Worm (Caenorhabditis elegans) whole organism, mixed stage, embryonic: Measurements from ENCODE around the gene oops-1.
A peak's percentile ranks its signal among the peaks of the same experiment; 100 is the strongest.

Source experiments
- lsy-2 ChIP-seq: fragments of 150-350 bp; optimal IDR thresholded peaks from 2 replicates; lab custom pipeline; 2014; ENCODE audit warnings: missing biosample characterization, missing genetic modification characterization
- nhr-2 ChIP-seq: fragments of 150-350 bp; optimal IDR thresholded peaks from 2 replicates; lab custom pipeline; 2014; ENCODE audit warnings: missing biosample characterization, missing genetic modification characterization

DNA sequence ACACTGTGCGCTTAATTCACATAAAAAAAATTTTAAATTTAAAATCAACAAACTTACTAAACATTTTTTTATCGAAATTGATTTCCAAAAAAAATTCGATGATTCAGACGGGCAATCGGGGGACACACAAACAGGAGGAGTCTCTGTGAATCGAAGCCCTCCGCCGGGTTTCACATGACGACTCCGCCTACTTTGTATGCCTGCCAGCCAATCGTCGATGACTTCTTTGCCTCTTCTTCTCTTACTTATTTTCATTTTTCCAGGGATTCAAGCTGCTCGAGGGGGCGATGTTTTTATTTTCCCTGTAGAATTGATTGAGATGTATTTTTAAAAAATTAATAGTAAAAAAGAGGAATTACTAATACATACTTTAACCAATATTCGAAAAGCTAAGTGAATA lies 7.0 kb downstream of the oops-1 start, which contains the start of gene lntl-1:
- TF ChIP-seq nhr-2 (tag; lab: Kevin White, UChicago): no peak
- peak; percentile 30 for TF ChIP-seq lsy-2 (tag; lab: Kevin White, UChicago)
